Worm (Caenorhabditis elegans) whole organism, L4 larva: Measurements from ENCODE around the gene osta-2.

Experiments
- Y5F2A.4 ChIP-seq: fragments of 200-800 bp; sonication (Bioruptor generic); optimal IDR thresholded peaks from 2 replicates; lab custom pipeline; 2018; ENCODE audit warnings: mild to moderate bottlenecking, missing genetic modification characterization, missing compliant biosample characterization
- ZK337.2 ChIP-seq: fragments of 200-800 bp; sonication (Bioruptor generic); IDR thresholded peaks from 2 replicates; pipeline ENCODE4 v1.3.6; 2022; ENCODE audit warnings: missing genetic modification reagents, missing genetic modification characterization, missing compliant biosample characterization
- aha-1 ChIP-seq: fragments of 150-350 bp; peaks from one replicate; lab custom pipeline; 2014; ENCODE audit warnings: missing biosample characterization, missing genetic modification characterization
- ama-1 ChIP-seq: fragments of 150-350 bp; optimal IDR thresholded peaks from 2 replicates; lab custom pipeline; 2014; ENCODE audit warnings: inconsistent platforms, mixed read lengths
- ceh-44 ChIP-seq: fragments of 200-800 bp; sonication (Bioruptor generic); IDR thresholded peaks from 2 replicates; pipeline ENCODE4 v1.3.6; 2022; ENCODE audit warnings: missing genetic modification reagents, missing genetic modification characterization, missing compliant biosample characterization
- ctbp-1 ChIP-seq: fragments of 200-800 bp; sonication (Bioruptor generic); IDR thresholded peaks from 2 replicates; pipeline ENCODE4 v1.3.6; 2022; ENCODE audit warnings: missing genetic modification reagents, missing genetic modification characterization, missing compliant biosample characterization
- daf-12 ChIP-seq: fragments of 150-350 bp; optimal IDR thresholded peaks from 2 replicates; lab custom pipeline; 2014; ENCODE audit warnings: missing biosample characterization, missing genetic modification reagents, missing genetic modification characterization
- daf-16 ChIP-seq, 3 experiments: sonication (generic microtip); optimal IDR thresholded peaks; 2 replicates each; lab custom pipeline; 2016 to 2017; ENCODE audit warnings: missing genetic modification characterization in 3 of 3, missing genetic modification reagents in 3 of 3, mild to moderate bottlenecking in 2 of 3, missing compliant biosample characterization in 2 of 3, missing biosample characterization in 1 of 3, moderate library complexity in 1 of 3
- dmd-6 ChIP-seq: fragments of 200-800 bp; sonication (Bioruptor generic); IDR thresholded peaks from 2 replicates; pipeline ENCODE4 v1.3.6; 2022; ENCODE audit warnings: missing genetic modification reagents, missing genetic modification characterization, missing compliant biosample characterization
- dmd-9 ChIP-seq: fragments of 200-800 bp; sonication (Bioruptor generic); IDR thresholded peaks from 2 replicates; pipeline ENCODE4 v1.3.6; 2022; ENCODE audit warnings: missing genetic modification reagents, missing genetic modification characterization, missing compliant biosample characterization
- dpl-1 ChIP-seq: fragments of 150-350 bp; optimal IDR thresholded peaks from 2 replicates; lab custom pipeline; 2014; ENCODE audit warnings: missing biosample characterization, missing genetic modification reagents, missing genetic modification characterization
- dve-1 ChIP-seq: sonication (generic microtip); optimal IDR thresholded peaks from 2 replicates; lab custom pipeline; 2017; ENCODE audit warnings: antibody characterized with exemption, mild to moderate bottlenecking, missing genetic modification characterization, missing compliant biosample characterization; ENCODE audit not compliant: insufficient read depth
- hif-1 ChIP-seq, 2 experiments: sonication (generic microtip); optimal IDR thresholded peaks; 2 replicates each; lab custom pipeline; 2016 to 2017; ENCODE audit warnings: missing compliant biosample characterization in 2 of 2, missing genetic modification characterization in 2 of 2, missing genetic modification reagents in 2 of 2, missing genotype in 2 of 2, mild to moderate bottlenecking in 1 of 2
- hlh-11 ChIP-seq: fragments of 200-800 bp; sonication (Bioruptor generic); optimal IDR thresholded peaks from 2 replicates; lab custom pipeline; 2018; ENCODE audit warnings: mild to moderate bottlenecking, missing genetic modification characterization, missing compliant biosample characterization
- hmg-1.1 ChIP-seq: fragments of 200-800 bp; sonication (Bioruptor generic); IDR thresholded peaks from 2 replicates; pipeline ENCODE4 v1.3.6; 2022; ENCODE audit warnings: missing genetic modification reagents, missing genetic modification characterization, missing compliant biosample characterization
- lin-1 ChIP-seq: fragments of 200-800 bp; sonication (Bioruptor generic); IDR thresholded peaks from 2 replicates; pipeline ENCODE4 v1.3.6; 2022; ENCODE audit warnings: missing genetic modification reagents, missing genetic modification characterization, missing compliant biosample characterization
- lir-3 ChIP-seq: sonication (generic microtip); optimal IDR thresholded peaks from 2 replicates; lab custom pipeline; 2016; ENCODE audit warnings: mild to moderate bottlenecking, missing genetic modification characterization, missing compliant biosample characterization
- madf-5 ChIP-seq, 2 experiments: fragments of 200-800 bp; sonication (Bioruptor generic); IDR thresholded peaks; 2 replicates each; pipeline ENCODE4 v1.3.6; 2022; ENCODE audit warnings: missing compliant biosample characterization in 2 of 2, missing genetic modification characterization in 2 of 2
- madf-9 ChIP-seq: fragments of 200-800 bp; sonication (Bioruptor generic); conservative IDR thresholded peaks from 2 replicates; pipeline ENCODE4 v1.3.6; 2022; ENCODE audit warnings: missing genetic modification reagents, missing genetic modification characterization, missing compliant biosample characterization
- mep-1 ChIP-seq: fragments of 150-350 bp; sonication (generic microtip); optimal IDR thresholded peaks from 3 replicates; lab custom pipeline; 2014; ENCODE audit warnings: missing biosample characterization, missing genetic modification characterization
- mes-2 ChIP-seq: sonication (generic microtip); optimal IDR thresholded peaks from 2 replicates; lab custom pipeline; 2016; ENCODE audit warnings: missing genotype, mild to moderate bottlenecking, missing genetic modification characterization, missing compliant biosample characterization; ENCODE audit not compliant: poor library complexity, severe bottlenecking
- mxl-3 ChIP-seq: fragments of 200-800 bp; sonication (Bioruptor generic); optimal IDR thresholded peaks from 2 replicates; lab custom pipeline; 2018; ENCODE audit warnings: mild to moderate bottlenecking, missing genetic modification characterization, missing compliant biosample characterization
- nhr-10 ChIP-seq: fragments of 150-350 bp; optimal IDR thresholded peaks from 2 replicates; lab custom pipeline; 2014; ENCODE audit warnings: missing biosample characterization, missing genetic modification characterization
- nhr-102 ChIP-seq: sonication (generic microtip); optimal IDR thresholded peaks from 2 replicates; lab custom pipeline; 2016; ENCODE audit warnings: mild to moderate bottlenecking, missing genetic modification characterization, moderate library complexity, missing compliant biosample characterization
- nhr-111 ChIP-seq: fragments of 200-800 bp; sonication (Bioruptor generic); optimal IDR thresholded peaks from 2 replicates; lab custom pipeline; 2018; ENCODE audit warnings: mild to moderate bottlenecking, missing genetic modification characterization, missing compliant biosample characterization
- nhr-25 ChIP-seq: sonication (generic microtip); optimal IDR thresholded peaks from 2 replicates; lab custom pipeline; 2017; ENCODE audit warnings: missing genetic modification characterization, mild to moderate bottlenecking, missing compliant biosample characterization, antibody characterized with exemption, moderate library complexity, borderline replicate concordance; ENCODE audit not compliant: insufficient read depth
- nhr-28 ChIP-seq: fragments of 150-350 bp; optimal IDR thresholded peaks from 2 replicates; lab custom pipeline; 2014; ENCODE audit warnings: missing biosample characterization, missing genetic modification characterization
- nhr-41 ChIP-seq: fragments of 200-800 bp; sonication (Bioruptor generic); IDR thresholded peaks from 2 replicates; pipeline ENCODE4 v1.3.6; 2022; ENCODE audit warnings: missing genetic modification reagents, missing genetic modification characterization, missing compliant biosample characterization
- nhr-48 ChIP-seq: sonication (generic microtip); optimal IDR thresholded peaks from 2 replicates; lab custom pipeline; 2016; ENCODE audit warnings: mild to moderate bottlenecking, missing genetic modification characterization, missing compliant biosample characterization
- nhr-6 ChIP-seq: fragments of 150-350 bp; optimal IDR thresholded peaks from 2 replicates; lab custom pipeline; 2014; ENCODE audit warnings: missing biosample characterization, missing genetic modification characterization
- nhr-77 ChIP-seq: fragments of 150-350 bp; optimal IDR thresholded peaks from 2 replicates; lab custom pipeline; 2014; ENCODE audit warnings: missing biosample characterization, missing genetic modification characterization
- pha-4 ChIP-seq, 2 experiments: fragments of 150-350 bp in 1 of 2; fragments of 200-800 bp in 1 of 2; sonication (Bioruptor generic) in 1 of 2; IDR thresholded peaks in 1 of 2; optimal IDR thresholded peaks in 1 of 2; 2 replicates each; pipeline versions ENCODE4 v1.3.6 to Lab custom; 2014 to 2022; ENCODE audit warnings: missing genetic modification characterization in 2 of 2, missing genetic modification reagents in 2 of 2, missing biosample characterization in 1 of 2, missing compliant biosample characterization in 1 of 2
- php-3 ChIP-seq: fragments of 200-800 bp; sonication (Bioruptor generic); IDR thresholded peaks from 2 replicates; pipeline ENCODE4 v1.3.6; 2022; ENCODE audit warnings: missing genetic modification reagents, missing genetic modification characterization, missing compliant biosample characterization
- pqm-1 ChIP-seq: sonication (generic microtip); optimal IDR thresholded peaks from 2 replicates; lab custom pipeline; 2017; ENCODE audit warnings: missing biosample characterization, missing genetic modification characterization
- rbr-2 ChIP-seq: sonication (generic microtip); optimal IDR thresholded peaks from 2 replicates; lab custom pipeline; 2016; ENCODE audit warnings: missing genotype, missing genetic modification characterization, missing compliant biosample characterization
- set-16 ChIP-seq: fragments of 200-800 bp; sonication (Bioruptor generic); IDR thresholded peaks from 2 replicates; pipeline ENCODE4 v1.3.6; 2022; ENCODE audit warnings: missing genetic modification reagents, missing genetic modification characterization, missing compliant biosample characterization
- spr-1 ChIP-seq: sonication (generic microtip); optimal IDR thresholded peaks from 2 replicates; lab custom pipeline; 2016; ENCODE audit warnings: mild to moderate bottlenecking, missing genetic modification characterization, missing compliant biosample characterization
- spr-3 ChIP-seq: fragments of 200-800 bp; sonication (Bioruptor generic); optimal IDR thresholded peaks from 2 replicates; lab custom pipeline; 2018; ENCODE audit warnings: mild to moderate bottlenecking, missing genetic modification characterization, missing compliant biosample characterization
- tra-1 ChIP-seq: fragments of 200-800 bp; sonication (Bioruptor generic); IDR thresholded peaks from 2 replicates; pipeline ENCODE4 v1.3.6; 2022; ENCODE audit warnings: missing genetic modification reagents, missing genetic modification characterization, missing compliant biosample characterization
- unc-62 ChIP-seq, 3 experiments: fragments of 150-350 bp in 1 of 3; sonication (generic microtip); optimal IDR thresholded peaks in 2 of 3; peaks in 1 of 3; 1 replicate in 1 of 3; 2 replicates in 2 of 3; lab custom pipeline; 2014 to 2017; ENCODE audit warnings: missing biosample characterization in 3 of 3, missing genetic modification characterization in 3 of 3, missing genetic modification reagents in 3 of 3, missing genotype in 1 of 3
- zip-11 ChIP-seq: fragments of 200-800 bp; sonication (Bioruptor generic); IDR thresholded peaks from 2 replicates; pipeline ENCODE4 v1.3.6; 2022; ENCODE audit warnings: missing genetic modification characterization, missing compliant biosample characterization
- zip-2 ChIP-seq: fragments of 150-350 bp; optimal IDR thresholded peaks from 2 replicates; lab custom pipeline; 2014; ENCODE audit warnings: missing biosample characterization, missing genetic modification characterization

The osta-2 gene

ce11 chrII:5748395-5748794 lies 40.9 kb downstream of the osta-2 start:
- TF ChIP-seq nhr-10 (tag; lab: Kevin White, UChicago) (peak; percentile 46), tra-1 (GFP tag; lab: Robert Waterston, UW) (peak; percentile 45; the same call in 1 of the 2 replicates), php-3 (GFP tag; lab: Robert Waterston, UW) (peak; percentile 28; the same call in 1 of the 2 replicates), pha-4 (GFP tag; IDR thresholded peaks at IDR 0.05; lab: Robert Waterston, UW) (peak; percentile 25; the same call in 1 of the 2 replicates), pha-4 (tag; optimal IDR thresholded peaks at IDR 0.05; lab: Kevin White, UChicago) (no peak), lir-3 (tag; lab: Kevin White, UChicago) (no peak), nhr-28 (tag; lab: Kevin White, UChicago) (peak; percentile 72), daf-16 (GFP tag; optimal IDR thresholded peaks at IDR 0.05; lab: Kevin White, UChicago) (peak in 1 of 2 experiments; percentile 0), daf-16 (tag; optimal IDR thresholded peaks at IDR 0.05; lab: Kevin White, UChicago) (peak; percentile 78), dve-1 (tag; lab: Kevin White, UChicago) (peak; percentile 89), dmd-6 (GFP tag; lab: Robert Waterston, UW) (peak; percentile 87), hif-1 (tag; optimal IDR thresholded peaks at IDR 0.05; lab: Kevin White, UChicago) (no peak), nhr-48 (tag; lab: Kevin White, UChicago) (peak; percentile 27), madf-9 (GFP tag; lab: Robert Waterston, UW) (no peak), mep-1 (tag; lab: Kevin White, UChicago) (peak; percentile 40), mxl-3 (GFP tag; lab: Kevin White, UChicago) (peak; percentile 14), Y5F2A.4 (GFP tag; lab: Kevin White, UChicago) (no peak), nhr-25 (tag; lab: Kevin White, UChicago) (no peak), pqm-1 (peak; percentile 100), hlh-11 (peak; percentile 85), mes-2 (tag; lab: Kevin White, UChicago) (no peak), daf-12 (no peak), nhr-102 (no peak), rbr-2 (tag; lab: Kevin White, UChicago) (no peak), unc-62 (GFP tag; optimal IDR thresholded peaks at IDR 0.05 in 1 of 2; lab: Kevin White, UChicago) (peak in 1 of 2 experiments; percentile 55), unc-62 (tag; optimal IDR thresholded peaks at IDR 0.05; lab: Kevin White, UChicago) (no peak), dmd-9 (GFP tag; lab: Robert Waterston, UW) (no peak)

DNA sequence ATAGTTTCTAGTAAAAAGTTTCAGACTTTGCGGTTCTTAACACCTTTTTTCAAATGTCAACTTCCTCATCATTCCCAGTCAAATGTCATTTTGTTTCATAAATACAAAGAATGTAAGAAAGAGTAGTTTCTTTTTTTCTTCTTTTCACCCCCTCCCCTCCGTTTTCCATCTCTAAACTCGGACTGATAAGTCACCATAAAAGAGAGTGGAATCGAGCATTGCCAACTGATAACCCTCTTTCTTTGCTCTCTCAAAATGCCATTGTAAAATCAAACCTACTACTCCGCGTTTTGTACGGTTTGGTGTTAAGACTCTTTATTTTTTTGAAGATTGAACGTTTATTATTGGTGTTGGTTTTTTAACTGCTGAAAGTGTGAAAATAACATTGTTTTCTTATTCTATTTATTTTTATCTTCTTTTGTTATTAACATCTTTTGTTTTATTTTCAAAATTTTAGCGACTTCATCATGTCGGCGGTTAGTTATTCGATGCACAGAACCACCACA lies 42.3 kb downstream of the osta-2 start, which contains the start of gene ifb-2:
Gene ifb-2, plus strand, starts transcription at position 456 of the 506 bp plus-strand sequence.
- TF ChIP-seq ctbp-1 (no peak), nhr-77 (tag; lab: Kevin White, UChicago) (peak; percentile 23), nhr-6 (tag; lab: Kevin White, UChicago) (peak; percentile 25), hlh-11 (peak; percentile 62), pqm-1 (peak; percentile 94), nhr-41 (GFP tag; lab: Robert Waterston, UW) (0 out of 2 replicates have a peak, but pooled peaks have one; percentile 48), zip-2 (tag; lab: Kevin White, UChicago) (no peak), dve-1 (tag; lab: Kevin White, UChicago) (peak; percentile 44), nhr-111 (GFP tag; lab: Kevin White, UChicago) (no peak), rbr-2 (tag; lab: Kevin White, UChicago) (no peak), nhr-28 (tag; lab: Kevin White, UChicago) (peak; percentile 80), daf-16 (GFP tag; optimal IDR thresholded peaks at IDR 0.05; lab: Kevin White, UChicago) (no peak), daf-16 (tag; optimal IDR thresholded peaks at IDR 0.05; lab: Kevin White, UChicago) (peak; percentile 44), dmd-6 (GFP tag; lab: Robert Waterston, UW) (peak; percentile 65), hif-1 (tag; optimal IDR thresholded peaks at IDR 0.05; lab: Kevin White, UChicago) (no peak)

ce11 chrII:5751353-5751752 lies 43.9 kb downstream of the osta-2 start:
- 0 out of 2 replicates have a peak, but pooled peaks have one; percentile 23 for TF ChIP-seq lin-1
- peak; percentile 60 for TF ChIP-seq hlh-11
- peak; percentile 72 for TF ChIP-seq dmd-6 (GFP tag; lab: Robert Waterston, UW)
- peak; percentile 17 for TF ChIP-seq aha-1 (tag; lab: Kevin White, UChicago)
- peak; percentile 17 for TF ChIP-seq mxl-3 (GFP tag; lab: Kevin White, UChicago)
- TF ChIP-seq ZK337.2 (GFP tag; lab: Robert Waterston, UW), result no peak
- no peak for TF ChIP-seq dpl-1 (GFP tag; lab: Kevin White, UChicago)
- TF ChIP-seq ama-1 (lab: Kevin White, UChicago), result peak; percentile 8
- TF ChIP-seq nhr-25 (tag; lab: Kevin White, UChicago), result no peak
- no peak for TF ChIP-seq spr-1 (tag; lab: Kevin White, UChicago)
- TF ChIP-seq set-16 (GFP tag; lab: Robert Waterston, UW), result no peak
- TF ChIP-seq zip-11 (GFP tag; lab: Robert Waterston, UW), result no peak
- no peak for TF ChIP-seq ceh-44 (GFP tag; lab: Robert Waterston, UW)
- TF ChIP-seq madf-5 (GFP tag; IDR thresholded peaks at IDR 0.05; lab: Robert Waterston, UW), result no peak
- TF ChIP-seq ctbp-1, result no peak
- TF ChIP-seq hmg-1.1 (GFP tag; lab: Robert Waterston, UW), result no peak
- no peak for TF ChIP-seq mep-1 (tag; lab: Kevin White, UChicago)
- TF ChIP-seq spr-3 (GFP tag; lab: Kevin White, UChicago), result no peak
- TF ChIP-seq tra-1 (GFP tag; lab: Robert Waterston, UW), result 0 out of 2 replicates have a peak, but pooled peaks have one; percentile 49
- no peak for TF ChIP-seq Y5F2A.4 (GFP tag; lab: Kevin White, UChicago)
